Worm (Caenorhabditis elegans): ENCODE data around the gene C45B11.8.

The C45B11.8 gene

ce11 chrV:11083691-11084090 is 43.1 kb downstream of the C45B11.8 start:
- peak; percentile 80 for TF ChIP-seq nhr-71 (tag; optimal IDR thresholded peaks at IDR 0.05)
- TF ChIP-seq aly-2 (tag; optimal IDR thresholded peaks at IDR 0.05): peak; percentile 32
- no peak for TF ChIP-seq jun-1 (tag; optimal IDR thresholded peaks at IDR 0.05)
- no peak for TF ChIP-seq tlp-1 (tag; optimal IDR thresholded peaks at IDR 0.05)
- TF ChIP-seq skn-1 (tag; optimal IDR thresholded peaks at IDR 0.05): no peak
- TF ChIP-seq hpl-2 (GFP tag; optimal IDR thresholded peaks at IDR 0.05): no peak
- no peak for TF ChIP-seq nhr-85 (tag)
- TF ChIP-seq nhr-90 (tag; optimal IDR thresholded peaks at IDR 0.05; ENCODE audit: poor library complexity): no peak
- TF ChIP-seq isw-1 (GFP tag; IDR thresholded peaks at IDR 0.05): no peak
- TF ChIP-seq ceh-88 (GFP tag; IDR thresholded peaks at IDR 0.05): no peak
- no peak for TF ChIP-seq lin-39 (tag; optimal IDR thresholded peaks at IDR 0.05)
- peak; percentile 92 for TF ChIP-seq lin-14 (GFP tag; optimal IDR thresholded peaks at IDR 0.05)
- no peak for TF ChIP-seq grh-1 (GFP tag; IDR thresholded peaks at IDR 0.05)
- TF ChIP-seq Y116A8C.19 (tag; optimal IDR thresholded peaks at IDR 0.05; ENCODE audit: borderline replicate concordance): no peak
- peak; percentile 12 for TF ChIP-seq fkh-4 (tag; optimal IDR thresholded peaks at IDR 0.05; ENCODE audit: borderline replicate concordance)
- TF ChIP-seq nhr-77 (tag; optimal IDR thresholded peaks at IDR 0.05): peak; percentile 66
- TF ChIP-seq alr-1 (tag; optimal IDR thresholded peaks at IDR 0.05; ENCODE audit: borderline replicate concordance): no peak
- no peak for TF ChIP-seq ceh-90 (tag; optimal IDR thresholded peaks at IDR 0.05)
- TF ChIP-seq pqm-1 (tag; optimal IDR thresholded peaks at IDR 0.05): no peak
- no peak for TF ChIP-seq unc-86 (tag; optimal IDR thresholded peaks at IDR 0.05)
- no peak for TF ChIP-seq nhr-237 (tag; optimal IDR thresholded peaks at IDR 0.05)
- no peak for TF ChIP-seq ceh-63 (GFP tag; optimal IDR thresholded peaks at IDR 0.05)
- TF ChIP-seq nhr-11 (tag; optimal IDR thresholded peaks at IDR 0.05): no peak
- TF ChIP-seq mep-1 (tag; optimal IDR thresholded peaks at IDR 0.05): peak; percentile 49
- peak; percentile 6 to 33 for TF ChIP-seq efl-1 (optimal IDR thresholded peaks at IDR 0.05)
- TF ChIP-seq efl-1 (GFP tag; optimal IDR thresholded peaks at IDR 0.05 in 1 of 2): peak in 1 of 2 experiments; percentile 44
- no peak for TF ChIP-seq unc-30 (tag; optimal IDR thresholded peaks at IDR 0.05)
- TF ChIP-seq unc-98 (GFP tag; IDR thresholded peaks at IDR 0.05): no peak
- no peak for TF ChIP-seq lin-13 (GFP tag; optimal IDR thresholded peaks at IDR 0.05)
- TF ChIP-seq nhr-84 (tag; optimal IDR thresholded peaks at IDR 0.05): no peak
- peak; percentile 49 for TF ChIP-seq swsn-7 (tag; optimal IDR thresholded peaks at IDR 0.05)
- no peak for TF ChIP-seq egl-13 (tag; optimal IDR thresholded peaks at IDR 0.05)
- TF ChIP-seq ceh-82 (tag; optimal IDR thresholded peaks at IDR 0.05): peak in 2 of 3 experiments; percentile 24 to 42
- TF ChIP-seq blmp-1 (tag; optimal IDR thresholded peaks at IDR 0.05): no peak
- TF ChIP-seq tbx-2 (tag; optimal IDR thresholded peaks at IDR 0.05): peak; percentile 67
- no peak for TF ChIP-seq ztf-4 (tag; optimal IDR thresholded peaks at IDR 0.05)
- TF ChIP-seq unc-62 (GFP tag; optimal IDR thresholded peaks at IDR 0.05): no peak
- no peak for TF ChIP-seq sptf-1 (tag; optimal IDR thresholded peaks at IDR 0.05)
- TF ChIP-seq mab-9 (GFP tag; IDR thresholded peaks at IDR 0.05): no peak
- TF ChIP-seq nhr-47 (tag; optimal IDR thresholded peaks at IDR 0.05): peak; percentile 23
- TF ChIP-seq mef-2 (tag; optimal IDR thresholded peaks at IDR 0.05): no peak
- no peak for TF ChIP-seq nhr-28 (tag; optimal IDR thresholded peaks at IDR 0.05)
- TF ChIP-seq vab-15 (tag; optimal IDR thresholded peaks at IDR 0.05): no peak
- peak; percentile 23 to 60 for TF ChIP-seq lsy-2 (tag; optimal IDR thresholded peaks at IDR 0.05)
- no peak for TF ChIP-seq zip-4 (GFP tag; optimal IDR thresholded peaks at IDR 0.05)
- no peak for TF ChIP-seq egl-27 (tag; optimal IDR thresholded peaks at IDR 0.05)
- TF ChIP-seq efl-3 (GFP tag; optimal IDR thresholded peaks at IDR 0.05): no peak
- peak; percentile 28 for TF ChIP-seq sup-37 (GFP tag; optimal IDR thresholded peaks at IDR 0.05)
- TF ChIP-seq nhr-12 (tag; optimal IDR thresholded peaks at IDR 0.05): no peak
- no peak for TF ChIP-seq ets-5 (GFP tag; IDR thresholded peaks at IDR 0.05)
- no peak for TF ChIP-seq nhr-76 (tag; optimal IDR thresholded peaks at IDR 0.05)
- no peak for TF ChIP-seq lir-3 (tag; optimal IDR thresholded peaks at IDR 0.05; ENCODE audit: poor library complexity)
- TF ChIP-seq F16B12.6 (tag; optimal IDR thresholded peaks at IDR 0.05): no peak
- no peak for TF ChIP-seq C04F5.9 (tag; optimal IDR thresholded peaks at IDR 0.05)
- TF ChIP-seq fkh-8 (tag; optimal IDR thresholded peaks at IDR 0.05): no peak

Data from whole organism, L1 larva.